Worm (Caenorhabditis elegans): ENCODE results near the gene F09E5.7.
A peak's percentile ranks its signal among the peaks of the same experiment; 100 is the strongest.

F09E5.7 gene

DNA sequence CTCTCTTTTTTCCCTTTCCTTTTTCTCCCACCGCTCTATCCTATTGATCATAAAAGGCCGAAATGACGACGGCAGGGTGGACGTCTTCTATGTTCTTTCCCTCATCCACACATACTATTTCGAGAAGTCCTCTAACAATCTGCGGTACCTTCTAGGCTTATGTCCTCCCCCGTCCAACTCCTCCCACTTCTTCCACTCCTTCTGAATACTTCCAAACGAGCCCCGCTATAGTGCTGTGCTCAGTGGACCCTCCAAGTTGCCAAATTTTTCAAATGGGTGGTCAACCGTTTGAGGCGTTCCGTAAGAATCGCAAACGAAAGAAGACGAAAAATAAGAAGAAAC lies 15.9 kb upstream of the F09E5.7 start (continued):
- no peak for TF ChIP-seq die-1 (tag; optimal IDR thresholded peaks at IDR 0.05)
- TF ChIP-seq ccch-3 (GFP tag; optimal IDR thresholded peaks at IDR 0.05), result no peak
- no peak; the same call in 1 of the 2 replicates for TF ChIP-seq Y56A3A.18 (GFP tag; IDR thresholded peaks at IDR 0.05)
- TF ChIP-seq let-607 (tag; optimal IDR thresholded peaks at IDR 0.05), result peak in 1 of 2 experiments; percentile 17
- TF ChIP-seq egl-18 (GFP tag; IDR thresholded peaks at IDR 0.05), result peak; percentile 35; the same call in 1 of the 2 replicates
- 0 out of 2 replicates have a peak, but pooled peaks have one; percentile 15 for TF ChIP-seq ceh-100 (GFP tag; IDR thresholded peaks at IDR 0.05)
- no peak for TF ChIP-seq nhr-179 (tag; optimal IDR thresholded peaks at IDR 0.05)
- TF ChIP-seq ekl-4 (GFP tag; IDR thresholded peaks at IDR 0.05), result no peak
- TF ChIP-seq madf-6 (GFP tag; IDR thresholded peaks at IDR 0.05), result 0 out of 2 replicates have a peak, but pooled peaks have one; percentile 27
- no peak for TF ChIP-seq dpl-1 (GFP tag; optimal IDR thresholded peaks at IDR 0.05)
- no peak for TF ChIP-seq cebp-1 (GFP tag; IDR thresholded peaks at IDR 0.05)
- TF ChIP-seq cebp-1 (tag; optimal IDR thresholded peaks at IDR 0.05), result peak; percentile 36
- TF ChIP-seq lin-35 (GFP tag; optimal IDR thresholded peaks at IDR 0.05), result no peak
- TF ChIP-seq nhr-90 (tag; optimal IDR thresholded peaks at IDR 0.05), result no peak
- TF ChIP-seq T07F8.4 (tag; optimal IDR thresholded peaks at IDR 0.05), result no peak
- no peak for TF ChIP-seq dpff-1 (tag; optimal IDR thresholded peaks at IDR 0.05)
- no peak for TF ChIP-seq lsl-1 (GFP tag; optimal IDR thresholded peaks at IDR 0.05)
- TF ChIP-seq nfyb-1 (GFP tag; IDR thresholded peaks at IDR 0.05), result 0 out of 2 replicates have a peak, but pooled peaks have one; percentile 55
- TF ChIP-seq pha-4 (tag; optimal IDR thresholded peaks at IDR 0.05), result no peak
- TF ChIP-seq B0336.3 (GFP tag; IDR thresholded peaks at IDR 0.05), result no peak
- TF ChIP-seq C06A6.2 (GFP tag; conservative IDR thresholded peaks at IDR 0.05), result no peak
- TF ChIP-seq F39B2.1 (GFP tag; IDR thresholded peaks at IDR 0.05), result no peak
- no peak for TF ChIP-seq ztf-28 (GFP tag; IDR thresholded peaks at IDR 0.05)
- no peak for TF ChIP-seq cebp-2 (GFP tag; IDR thresholded peaks at IDR 0.05)
- TF ChIP-seq ztf-22 (GFP tag; optimal IDR thresholded peaks at IDR 0.05), result no peak
- TF ChIP-seq ztf-6 (GFP tag; IDR thresholded peaks at IDR 0.05), result no peak
- no peak for TF ChIP-seq ztf-25 (GFP tag; IDR thresholded peaks at IDR 0.05)
- peak; percentile 38 for TF ChIP-seq F52B5.7 (tag; optimal IDR thresholded peaks at IDR 0.05)
- TF ChIP-seq snpc-4 (GFP tag; optimal IDR thresholded peaks at IDR 0.05), result no peak
- no peak for TF ChIP-seq snpc-4 (tag; optimal IDR thresholded peaks at IDR 0.05)
- peak; percentile 29; the same call in 1 of the 2 replicates for TF ChIP-seq dox-1 (GFP tag; IDR thresholded peaks at IDR 0.05)
- no peak for TF ChIP-seq F33H1.4 (GFP tag; IDR thresholded peaks at IDR 0.05)
- TF ChIP-seq rcor-1 (GFP tag; IDR thresholded peaks at IDR 0.05), result peak; percentile 32; the same call in 1 of the 2 replicates
- no peak for TF ChIP-seq K11D2.4 (GFP tag; IDR thresholded peaks at IDR 0.05)
- no peak for TF ChIP-seq F10E7.11 (tag; optimal IDR thresholded peaks at IDR 0.05)
- TF ChIP-seq K12H6.12 (tag; optimal IDR thresholded peaks at IDR 0.05), result peak; percentile 0
- TF ChIP-seq tbx-9 (tag; optimal IDR thresholded peaks at IDR 0.05; ENCODE audit: borderline replicate concordance), result no peak
- TF ChIP-seq hrde-1 (tag; optimal IDR thresholded peaks at IDR 0.05; ENCODE audit: borderline replicate concordance), result no peak
- peak; percentile 24 for TF ChIP-seq chd-7 (tag; optimal IDR thresholded peaks at IDR 0.05)
- no peak for TF ChIP-seq nfya-1 (tag; optimal IDR thresholded peaks at IDR 0.05; ENCODE audit: borderline replicate concordance, insufficient read depth)
